Worm (Caenorhabditis elegans): ENCODE measurements around the gene R10E9.2.
A peak's percentile ranks its signal among the peaks of the same experiment; 100 is the strongest.

R10E9.2 gene

ce11 chrIII:3984049-3984484 is 19.9 kb upstream of the R10E9.2 start:
- TF ChIP-seq lin-11 (tag; optimal IDR thresholded peaks at IDR 0.05) (no peak), lim-6 (tag; optimal IDR thresholded peaks at IDR 0.05) (no peak), C08G9.2 (tag; optimal IDR thresholded peaks at IDR 0.05) (peak; percentile 4), hlh-6 (tag; optimal IDR thresholded peaks at IDR 0.05) (peak; percentile 58), ceh-18 (tag; optimal IDR thresholded peaks at IDR 0.05) (peak; percentile 41), sdc-2 (tag; optimal IDR thresholded peaks at IDR 0.05) (peak; percentile 7), tbx-2 (tag; optimal IDR thresholded peaks at IDR 0.05) (peak; percentile 5)

ce11 chrIII:3979980-3980631 is 16.0 kb upstream of the R10E9.2 start:
- TF ChIP-seq zip-5 (tag; optimal IDR thresholded peaks at IDR 0.05) (no peak), tbx-2 (tag; optimal IDR thresholded peaks at IDR 0.05) (peak; percentile 24), F13H6.1 (tag; optimal IDR thresholded peaks at IDR 0.05) (peak; percentile 14), nfya-1 (tag; optimal IDR thresholded peaks at IDR 0.05) (peak; percentile 21), elt-2 (tag; optimal IDR thresholded peaks at IDR 0.05) (no peak), ceh-18 (tag; optimal IDR thresholded peaks at IDR 0.05) (peak; percentile 44)

- TF ChIP-seq K02D7.2 (tag; optimal IDR thresholded peaks at IDR 0.05) (no peak), pax-1 (tag; optimal IDR thresholded peaks at IDR 0.05) (no peak), mec-3 (tag; optimal IDR thresholded peaks at IDR 0.05; ENCODE audit: borderline replicate concordance) (no peak), hlh-13 (GFP tag; optimal IDR thresholded peaks at IDR 0.05) (no peak), unc-42 (tag; optimal IDR thresholded peaks at IDR 0.05) (no peak), C38D4.7 (GFP tag; optimal IDR thresholded peaks at IDR 0.05) (no peak), pat-9 (tag; optimal IDR thresholded peaks at IDR 0.05) (no peak), K09A11.1 (tag; optimal IDR thresholded peaks at IDR 0.05; ENCODE audit: insufficient read depth) (no peak), hlh-6 (tag; optimal IDR thresholded peaks at IDR 0.05) (no peak), ahr-1 (tag; optimal IDR thresholded peaks at IDR 0.05) (no peak), sox-2 (GFP tag; IDR thresholded peaks at IDR 0.05) (no peak), elt-2 (tag; optimal IDR thresholded peaks at IDR 0.05) (no peak), lin-11 (tag; optimal IDR thresholded peaks at IDR 0.05) (no peak), ceh-14 (tag; optimal IDR thresholded peaks at IDR 0.05) (no peak), ceh-31 (tag; optimal IDR thresholded peaks at IDR 0.05) (no peak), ceh-6 (GFP tag; optimal IDR thresholded peaks at IDR 0.05) (no peak), ets-4 (tag; optimal IDR thresholded peaks at IDR 0.05) (no peak), elt-4 (tag; optimal IDR thresholded peaks at IDR 0.05) (no peak), npax-4 (tag; optimal IDR thresholded peaks at IDR 0.05) (no peak)
These were observed 14.3 kb upstream of the R10E9.2 start for ce11 chrIII:3978438-3978837.

ce11 chrIII:3976992-3977391 is 12.9 kb upstream of the R10E9.2 start:
- TF ChIP-seq pqm-1 (tag; optimal IDR thresholded peaks at IDR 0.05) (no peak), rnt-1 (tag; optimal IDR thresholded peaks at IDR 0.05) (no peak), ceh-30 (tag; optimal IDR thresholded peaks at IDR 0.05) (no peak), zip-5 (tag; optimal IDR thresholded peaks at IDR 0.05) (no peak), sox-2 (GFP tag; IDR thresholded peaks at IDR 0.05) (no peak), gmeb-2 (tag; optimal IDR thresholded peaks at IDR 0.05) (no peak), unc-55 (GFP tag; optimal IDR thresholded peaks at IDR 0.05) (no peak), Y22D7AL.16 (tag; optimal IDR thresholded peaks at IDR 0.05) (no peak), madf-2 (tag; optimal IDR thresholded peaks at IDR 0.05) (no peak), tbx-2 (tag; optimal IDR thresholded peaks at IDR 0.05) (no peak), ceh-18 (tag; optimal IDR thresholded peaks at IDR 0.05) (no peak), sdc-2 (tag; optimal IDR thresholded peaks at IDR 0.05) (no peak)

ce11 chrIII:3976291-3976690 is 12.2 kb upstream of the R10E9.2 start, which contains the start of gene msi-1:
msi-1 (minus strand) TSS chrIII:3976391.
- TF ChIP-seq tbx-2 (tag; optimal IDR thresholded peaks at IDR 0.05) (no peak), elt-2 (tag; optimal IDR thresholded peaks at IDR 0.05) (no peak), pha-4 (tag; optimal IDR thresholded peaks at IDR 0.05) (no peak), ttx-3 (tag; optimal IDR thresholded peaks at IDR 0.05) (no peak), hlh-30 (tag; optimal IDR thresholded peaks at IDR 0.05; ENCODE audit: insufficient read depth) (no peak), unc-3 (GFP tag; conservative IDR thresholded peaks at IDR 0.05) (no peak), unc-3 (tag; optimal IDR thresholded peaks at IDR 0.05) (no peak), ceh-19 (GFP tag; optimal IDR thresholded peaks at IDR 0.05) (no peak), nhr-232 (tag; optimal IDR thresholded peaks at IDR 0.05) (no peak), tbx-7 (tag; optimal IDR thresholded peaks at IDR 0.05) (no peak), dmd-4 (tag; optimal IDR thresholded peaks at IDR 0.05; ENCODE audit: borderline replicate concordance) (no peak), ceh-24 (tag; optimal IDR thresholded peaks at IDR 0.05) (no peak), ceh-31 (tag; optimal IDR thresholded peaks at IDR 0.05) (no peak), ceh-9 (tag; optimal IDR thresholded peaks at IDR 0.05) (no peak), unc-55 (GFP tag; optimal IDR thresholded peaks at IDR 0.05) (no peak), hlh-13 (GFP tag; optimal IDR thresholded peaks at IDR 0.05) (no peak)

All from whole organism, late embryonic.